Worm (Caenorhabditis elegans) whole organism, late embryonic: ENCODE results near the gene nnt-1.

ENCODE experiments used
- C08G9.2 ChIP-seq: sonication (generic microtip); optimal IDR thresholded peaks from 2 replicates; lab custom pipeline; 2016; ENCODE audit warnings: mild to moderate bottlenecking, missing genetic modification characterization, moderate library complexity, missing compliant biosample characterization
- C38D4.7 ChIP-seq: fragments of 200-800 bp; sonication (Bioruptor generic); optimal IDR thresholded peaks from 2 replicates; lab custom pipeline; 2018; ENCODE audit warnings: mild to moderate bottlenecking, missing genetic modification characterization, moderate library complexity, missing compliant biosample characterization
- F13H6.1 ChIP-seq: sonication (generic microtip); optimal IDR thresholded peaks from 2 replicates; lab custom pipeline; 2016; ENCODE audit warnings: missing genetic modification characterization, missing compliant biosample characterization
- K02D7.2 ChIP-seq: sonication (generic microtip); optimal IDR thresholded peaks from 2 replicates; lab custom pipeline; 2017; ENCODE audit warnings: mild to moderate bottlenecking, missing genetic modification characterization, missing compliant biosample characterization
- K09A11.1 ChIP-seq: sonication (generic microtip); optimal IDR thresholded peaks from 2 replicates; lab custom pipeline; 2017; ENCODE audit warnings: antibody characterized with exemption, mild to moderate bottlenecking, missing genetic modification characterization, missing compliant biosample characterization; ENCODE audit not compliant: insufficient read depth
- Y22D7AL.16 ChIP-seq: sonication (generic microtip); optimal IDR thresholded peaks from 2 replicates; lab custom pipeline; 2016; ENCODE audit warnings: missing genetic modification characterization, missing compliant biosample characterization
- ama-1 ChIP-seq: fragments of 150-350 bp; optimal IDR thresholded peaks from 2 replicates; lab custom pipeline; 2014
- ceh-14 ChIP-seq: sonication (generic microtip); optimal IDR thresholded peaks from 2 replicates; lab custom pipeline; 2016; ENCODE audit warnings: missing genotype, missing genetic modification characterization, missing compliant biosample characterization
- ceh-18 ChIP-seq: sonication (generic microtip); optimal IDR thresholded peaks from 2 replicates; lab custom pipeline; 2016; ENCODE audit warnings: missing genetic modification characterization, missing compliant biosample characterization
- ceh-22 ChIP-seq: sonication (generic microtip); optimal IDR thresholded peaks from 2 replicates; lab custom pipeline; 2017; ENCODE audit warnings: missing biosample characterization, missing genetic modification characterization
- ceh-30 ChIP-seq: fragments of 150-350 bp; optimal IDR thresholded peaks from 2 replicates; lab custom pipeline; 2014; ENCODE audit warnings: missing biosample characterization, missing genetic modification characterization
- ceh-45 ChIP-seq: fragments of 200-800 bp; sonication (Bioruptor generic); IDR thresholded peaks from 2 replicates; pipeline ENCODE4 v1.3.6; 2022; ENCODE audit warnings: missing genetic modification reagents, missing genetic modification characterization, missing compliant biosample characterization
- ceh-48 ChIP-seq: sonication (generic microtip); optimal IDR thresholded peaks from 2 replicates; lab custom pipeline; 2016; ENCODE audit warnings: missing genetic modification characterization, inconsistent platforms, missing compliant biosample characterization
- ceh-9 ChIP-seq: sonication (generic microtip); optimal IDR thresholded peaks from 2 replicates; lab custom pipeline; 2016; ENCODE audit warnings: mild to moderate bottlenecking, missing genetic modification characterization, inconsistent platforms, missing compliant biosample characterization
- dmd-4 ChIP-seq: sonication (generic microtip); optimal IDR thresholded peaks from 2 replicates; lab custom pipeline; 2016; ENCODE audit warnings: borderline replicate concordance, missing genetic modification characterization, missing compliant biosample characterization
- dve-1 ChIP-seq: sonication (generic microtip); optimal IDR thresholded peaks from 2 replicates; lab custom pipeline; 2017; ENCODE audit warnings: antibody characterized with exemption, mild to moderate bottlenecking, missing genetic modification characterization, missing compliant biosample characterization
- elt-2 ChIP-seq: sonication (generic microtip); optimal IDR thresholded peaks from 2 replicates; lab custom pipeline; 2016; ENCODE audit warnings: missing genetic modification reagents, missing genetic modification characterization, missing compliant biosample characterization
- elt-4 ChIP-seq: sonication (generic microtip); optimal IDR thresholded peaks from 2 replicates; lab custom pipeline; 2016; ENCODE audit warnings: missing genetic modification characterization, missing compliant biosample characterization
- fkh-10 ChIP-seq: fragments of 150-350 bp; optimal IDR thresholded peaks from 2 replicates; lab custom pipeline; 2014; ENCODE audit warnings: missing biosample characterization, missing genetic modification reagents, missing genetic modification characterization
- fkh-6 ChIP-seq: sonication (generic microtip); optimal IDR thresholded peaks from 2 replicates; lab custom pipeline; 2016; ENCODE audit warnings: missing genetic modification characterization, missing compliant biosample characterization
- hlh-15 ChIP-seq: sonication (generic microtip); optimal IDR thresholded peaks from 2 replicates; lab custom pipeline; 2016; ENCODE audit warnings: missing genetic modification characterization, missing compliant biosample characterization
- hlh-30 ChIP-seq: sonication (generic microtip); optimal IDR thresholded peaks from 2 replicates; lab custom pipeline; 2017; ENCODE audit warnings: antibody characterized with exemption, missing genetic modification characterization, missing compliant biosample characterization; ENCODE audit not compliant: insufficient read depth
- hlh-6 ChIP-seq: sonication (generic microtip); optimal IDR thresholded peaks from 2 replicates; lab custom pipeline; 2016; ENCODE audit warnings: missing genotype, missing genetic modification characterization, missing compliant biosample characterization
- hlh-8 ChIP-seq: sonication (generic microtip); optimal IDR thresholded peaks from 2 replicates; lab custom pipeline; 2016; ENCODE audit warnings: missing genotype, missing genetic modification characterization, missing compliant biosample characterization
- lin-11 ChIP-seq: fragments of 200-800 bp; sonication (Bioruptor generic); optimal IDR thresholded peaks from 2 replicates; lab custom pipeline; 2018; ENCODE audit warnings: mild to moderate bottlenecking, missing genetic modification characterization, missing compliant biosample characterization
- nhr-232 ChIP-seq: sonication (generic microtip); optimal IDR thresholded peaks from 2 replicates; lab custom pipeline; 2016; ENCODE audit warnings: missing genetic modification characterization, missing compliant biosample characterization
- odd-2 ChIP-seq: sonication (generic microtip); optimal IDR thresholded peaks from 2 replicates; lab custom pipeline; 2017; ENCODE audit warnings: antibody characterized with exemption, mild to moderate bottlenecking, missing genetic modification characterization, missing compliant biosample characterization
- pag-3 ChIP-seq: sonication (generic microtip); optimal IDR thresholded peaks from 2 replicates; lab custom pipeline; 2016; ENCODE audit warnings: missing compliant biosample characterization, missing genetic modification characterization, borderline replicate concordance
- pax-1 ChIP-seq: fragments of 150-350 bp; optimal IDR thresholded peaks from 2 replicates; lab custom pipeline; 2014; ENCODE audit warnings: missing biosample characterization, missing genetic modification characterization
- pha-4 ChIP-seq: fragments of 150-350 bp; optimal IDR thresholded peaks from 2 replicates; lab custom pipeline; 2018; ENCODE audit warnings: missing biosample characterization, missing genetic modification reagents, missing genetic modification characterization
- pqm-1 ChIP-seq: sonication (generic microtip); optimal IDR thresholded peaks from 2 replicates; lab custom pipeline; 2016; ENCODE audit warnings: missing genetic modification characterization, missing compliant biosample characterization
- pros-1 ChIP-seq: fragments of 150-350 bp; optimal IDR thresholded peaks from 2 replicates; lab custom pipeline; 2014; ENCODE audit warnings: missing biosample characterization, missing genetic modification reagents, missing genetic modification characterization
- ref-2 ChIP-seq: sonication (generic microtip); optimal IDR thresholded peaks from 2 replicates; lab custom pipeline; 2016; ENCODE audit warnings: missing genetic modification characterization, missing compliant biosample characterization
- rnt-1 ChIP-seq: sonication (generic microtip); optimal IDR thresholded peaks from 2 replicates; lab custom pipeline; 2016; ENCODE audit warnings: missing genetic modification characterization, missing compliant biosample characterization
- sdc-2 ChIP-seq: sonication (generic microtip); optimal IDR thresholded peaks from 2 replicates; lab custom pipeline; 2016; ENCODE audit warnings: missing genotype, missing genetic modification characterization, missing compliant biosample characterization
- sox-2 ChIP-seq: fragments of 200-800 bp; sonication (Bioruptor generic); IDR thresholded peaks from 2 replicates; pipeline ENCODE4 v1.3.6; 2022; ENCODE audit warnings: missing genetic modification reagents, missing genetic modification characterization, missing compliant biosample characterization
- sox-4 ChIP-seq: sonication (generic microtip); optimal IDR thresholded peaks from 2 replicates; lab custom pipeline; 2017; ENCODE audit warnings: mild to moderate bottlenecking, missing genetic modification characterization, inconsistent platforms, missing compliant biosample characterization
- syd-9 ChIP-seq: sonication (generic microtip); optimal IDR thresholded peaks from 2 replicates; lab custom pipeline; 2016; ENCODE audit warnings: mild to moderate bottlenecking, missing genetic modification characterization, moderate library complexity, missing compliant biosample characterization
- tbx-2 ChIP-seq: sonication (generic microtip); optimal IDR thresholded peaks from 2 replicates; lab custom pipeline; 2016; ENCODE audit warnings: missing genetic modification characterization, missing compliant biosample characterization
- ttx-3 ChIP-seq: sonication (generic microtip); optimal IDR thresholded peaks from 2 replicates; lab custom pipeline; 2016; ENCODE audit warnings: missing genetic modification reagents, missing genetic modification characterization, missing compliant biosample characterization
- unc-3 ChIP-seq, 2 experiments: fragments of 200-800 bp in 1 of 2; sonication (Bioruptor generic) in 1 of 2; sonication (generic microtip) in 1 of 2; conservative IDR thresholded peaks in 1 of 2; optimal IDR thresholded peaks in 1 of 2; 2 replicates each; pipeline versions ENCODE4 v1.3.6 to Lab custom; 2016 to 2022; ENCODE audit warnings: missing compliant biosample characterization in 2 of 2, missing genetic modification characterization in 2 of 2, missing genetic modification reagents in 1 of 2
- unc-42 ChIP-seq: sonication (generic microtip); optimal IDR thresholded peaks from 2 replicates; lab custom pipeline; 2016; ENCODE audit warnings: missing genotype, missing genetic modification characterization, missing compliant biosample characterization
- unc-86 ChIP-seq: sonication (generic microtip); optimal IDR thresholded peaks from 2 replicates; lab custom pipeline; 2016; ENCODE audit warnings: missing genetic modification characterization, missing compliant biosample characterization
- ztf-16 ChIP-seq: sonication (generic microtip); optimal IDR thresholded peaks from 2 replicates; lab custom pipeline; 2017; ENCODE audit warnings: missing genetic modification characterization, missing compliant biosample characterization

Gene nnt-1

DNA sequence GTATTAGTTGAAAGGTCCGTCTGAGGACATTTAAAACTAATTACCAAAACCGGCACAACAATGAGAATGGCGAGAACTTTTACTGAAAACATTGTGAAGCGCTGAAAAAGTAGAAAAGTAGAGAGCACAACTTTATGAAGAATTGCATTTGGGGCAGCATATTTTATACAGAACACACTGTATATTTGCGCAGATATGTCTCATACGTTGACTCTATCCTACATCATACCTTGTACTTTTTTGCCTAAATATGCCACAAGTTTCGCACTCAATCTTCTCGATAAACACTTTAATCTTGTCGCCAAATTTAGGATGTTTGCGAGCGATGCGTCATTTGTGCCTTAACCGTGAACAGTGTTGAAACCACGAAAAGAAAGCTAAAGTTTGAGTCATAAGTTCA is 18.8 kb upstream of the nnt-1 start, which contains the start of gene C15H9.11:
C15H9.11 (minus strand) TSS at position 101 of the 400 bp plus-strand sequence.
- TF ChIP-seq K09A11.1 (tag; lab: Kevin White, UChicago) (no peak), hlh-8 (tag; lab: Kevin White, UChicago) (no peak), unc-86 (tag; lab: Kevin White, UChicago) (no peak), pros-1 (tag; lab: Kevin White, UChicago) (no peak), sox-4 (no peak), lin-11 (tag; lab: Kevin White, UChicago) (no peak), ceh-22 (tag; lab: Kevin White, UChicago) (no peak), tbx-2 (tag; lab: Kevin White, UChicago) (no peak), sox-2 (GFP tag; lab: Robert Waterston, UW) (no peak), ceh-30 (no peak), rnt-1 (tag; lab: Kevin White, UChicago) (no peak), ttx-3 (tag; lab: Kevin White, UChicago) (no peak), ceh-48 (tag; lab: Kevin White, UChicago) (no peak), C08G9.2 (no peak), odd-2 (tag; lab: Kevin White, UChicago) (no peak)

DNA sequence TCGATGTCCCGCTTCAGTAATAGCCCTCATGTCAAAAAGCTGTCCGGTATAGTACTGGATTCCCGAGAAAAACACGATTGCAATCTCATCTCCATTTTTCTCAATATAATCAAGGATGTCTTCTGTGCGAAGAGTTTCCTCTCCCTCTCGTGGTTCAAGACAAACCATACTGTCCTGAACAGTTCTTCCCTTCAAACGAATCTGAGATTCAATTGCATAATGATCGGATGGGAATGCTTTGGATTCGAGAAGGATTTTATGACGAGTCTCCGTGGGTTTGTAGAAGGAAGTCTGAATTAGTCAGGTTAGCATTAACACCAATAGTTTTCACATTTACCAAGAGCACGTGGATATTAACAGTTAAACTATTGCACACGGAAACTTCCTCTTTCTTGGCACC is 14.1 kb upstream of the nnt-1 start:
- TF ChIP-seq ceh-45 (no peak), odd-2 (tag; lab: Kevin White, UChicago) (no peak), sdc-2 (tag; lab: Kevin White, UChicago) (no peak), ama-1 (no peak), Y22D7AL.16 (tag; lab: Kevin White, UChicago) (no peak), ceh-14 (tag; lab: Kevin White, UChicago) (no peak), ceh-9 (tag; lab: Kevin White, UChicago) (no peak), ztf-16 (no peak), nhr-232 (tag; lab: Kevin White, UChicago) (no peak), syd-9 (tag; lab: Kevin White, UChicago) (no peak), dve-1 (no peak), ceh-48 (tag; lab: Kevin White, UChicago) (no peak), pha-4 (tag; lab: Kevin White, UChicago) (no peak), F13H6.1 (no peak), ref-2 (tag; lab: Kevin White, UChicago) (no peak), ceh-18 (no peak), hlh-30 (tag; lab: Kevin White, UChicago) (no peak), elt-4 (tag; lab: Kevin White, UChicago) (no peak)

DNA sequence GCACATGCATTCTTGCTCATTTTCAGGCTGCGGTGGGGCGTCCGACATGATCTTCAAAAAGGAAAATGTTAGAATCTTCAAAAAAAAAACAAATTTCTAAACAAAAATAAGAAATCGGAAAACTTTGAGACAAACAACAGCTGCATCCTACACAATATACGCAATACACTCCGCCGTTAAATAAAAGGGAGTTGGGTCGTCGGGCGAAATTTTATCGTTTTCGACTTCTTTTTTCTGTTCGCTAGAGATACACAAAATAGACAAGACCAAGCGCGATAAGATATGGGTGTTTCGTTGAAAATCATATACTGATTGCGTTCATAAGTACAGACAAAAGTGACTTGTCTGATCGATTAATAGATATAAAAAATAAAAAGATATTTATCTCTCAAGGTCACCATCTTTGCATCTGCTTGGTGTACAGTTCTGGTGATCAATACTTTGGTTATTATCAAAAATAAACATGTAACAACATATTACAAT is 12.8 kb upstream of the nnt-1 start, which contains the start of gene kynu-1:
kynu-1 (minus strand) TSS at position 51 of the 483 bp plus-strand sequence.
- TF ChIP-seq elt-2 (tag; lab: Kevin White, UChicago) (peak; percentile 48), ceh-48 (tag; lab: Kevin White, UChicago) (no peak)

DNA sequence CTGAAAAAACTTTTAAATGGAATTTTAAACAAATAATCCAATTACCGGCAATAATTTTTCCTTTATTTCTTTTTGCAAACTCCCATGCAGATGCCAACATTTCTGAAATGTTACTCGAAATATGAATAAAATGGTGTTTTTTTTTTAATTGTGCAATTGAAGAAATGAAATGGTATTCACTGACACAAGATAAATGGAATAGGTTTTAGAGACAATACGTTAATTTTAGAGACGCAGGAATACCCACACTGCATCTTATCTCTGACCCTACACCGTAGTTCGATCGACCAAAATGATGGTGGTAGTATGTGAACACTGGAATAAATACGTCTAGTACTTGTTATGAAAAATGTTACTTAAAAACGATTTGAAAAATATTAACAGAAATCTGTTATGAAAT is 9.3 kb upstream of the nnt-1 start, which contains the start of gene prx-3:
prx-3 (minus strand) TSS at position 101 of the 400 bp plus-strand sequence.
- TF ChIP-seq elt-2 (tag; lab: Kevin White, UChicago) (peak; percentile 4), ceh-14 (tag; lab: Kevin White, UChicago) (no peak)

DNA sequence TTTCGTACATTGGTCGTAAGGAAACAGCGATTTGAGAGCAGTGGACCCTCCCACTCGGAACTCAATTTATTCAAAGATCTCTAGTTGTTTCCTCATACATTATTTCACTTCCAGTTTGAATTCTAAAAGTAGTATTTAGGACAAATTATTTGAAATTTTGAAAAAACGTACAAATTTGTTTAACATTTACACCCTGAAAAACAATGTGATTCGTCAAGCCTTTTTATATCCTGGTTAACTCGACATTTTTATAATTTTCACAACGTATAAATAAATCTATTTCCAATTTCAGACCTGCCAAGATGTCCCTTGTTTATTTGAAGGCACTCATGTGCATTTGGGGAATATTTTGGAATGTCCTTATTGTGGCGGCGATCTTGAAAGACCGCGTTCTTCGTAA is 6.6 kb upstream of the nnt-1 start, which contains the start of gene C15H9.3:
C15H9.3 (plus strand) TSS at position 301 of the 400 bp plus-strand sequence.
- TF ChIP-seq pha-4 (tag; lab: Kevin White, UChicago) (no peak), unc-3 (GFP tag; conservative IDR thresholded peaks at IDR 0.05; lab: Robert Waterston, UW) (no peak), unc-3 (tag; optimal IDR thresholded peaks at IDR 0.05; lab: Kevin White, UChicago) (no peak), fkh-6 (tag; lab: Kevin White, UChicago) (no peak), lin-11 (tag; lab: Kevin White, UChicago) (no peak), dmd-4 (no peak), ztf-16 (no peak), K02D7.2 (tag; lab: Kevin White, UChicago) (no peak), pax-1 (no peak), hlh-15 (no peak), pros-1 (tag; lab: Kevin White, UChicago) (no peak), pqm-1 (tag; lab: Kevin White, UChicago) (no peak), C08G9.2 (no peak), fkh-10 (GFP tag; lab: Kevin White, UChicago) (no peak), hlh-6 (tag; lab: Kevin White, UChicago) (no peak), Y22D7AL.16 (tag; lab: Kevin White, UChicago) (no peak), ceh-48 (tag; lab: Kevin White, UChicago) (no peak), pag-3 (tag; lab: Kevin White, UChicago) (no peak), C38D4.7 (GFP tag; lab: Kevin White, UChicago) (no peak), sox-2 (GFP tag; lab: Robert Waterston, UW) (no peak), unc-42 (no peak)
